Fruit fly (Drosophila melanogaster) whole organism, prepupa: Measurements from ENCODE around the gene CG11768.
A peak's percentile ranks its signal among the peaks of the same experiment; 100 is the strongest.

Experiments used
- Ets96B ChIP-seq: fragments of 200-800 bp; optimal IDR thresholded peaks from 2 replicates; lab custom pipeline; 2019; ENCODE audit warnings: missing biosample characterization, mild to moderate bottlenecking, missing genetic modification characterization, moderate library complexity
- Sox14 ChIP-seq: fragments of 200-800 bp; sonication (Bioruptor generic); optimal IDR thresholded peaks from 3 replicates; lab custom pipeline; 2016; ENCODE audit warnings: missing biosample characterization, missing genetic modification characterization

DNA sequence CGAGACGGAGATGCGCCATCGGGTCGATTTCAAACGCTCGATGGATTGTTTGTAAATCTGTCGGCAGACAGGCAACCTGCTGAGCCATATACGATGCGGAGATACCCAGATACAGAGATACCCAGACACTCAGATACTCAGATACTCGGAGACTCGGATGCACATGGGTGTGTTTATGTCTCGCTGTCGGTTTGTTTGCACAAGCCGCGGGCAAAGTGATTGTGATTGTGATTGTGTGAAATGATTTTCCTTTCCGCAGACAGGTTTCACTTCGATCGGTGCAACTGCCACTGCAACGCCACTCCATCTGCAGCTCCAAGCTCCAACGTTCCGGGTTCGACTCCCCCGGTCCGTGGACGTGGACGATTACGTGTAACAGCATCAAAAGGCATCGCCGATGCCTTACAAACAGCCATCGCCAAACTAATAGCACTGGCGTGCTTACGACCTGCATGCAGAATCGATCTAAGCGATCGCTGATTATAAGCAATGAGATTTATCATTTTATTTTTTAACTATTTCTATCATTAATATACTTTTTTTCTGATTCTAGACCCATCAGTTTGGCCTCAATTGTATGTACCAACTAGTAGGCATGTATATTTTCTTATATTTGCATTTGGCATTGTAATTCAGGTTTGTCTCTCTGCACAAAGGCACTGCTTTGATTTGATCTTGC, 20.9 kb upstream of the CG11768 start:
- TF ChIP-seq Sox14 (GFP tag; lab: Kevin White, UChicago) (peak; percentile 73), Ets96B (peak; percentile 84)
